Worm (Caenorhabditis elegans) whole organism, L3 larva: ENCODE measurements around the gene mlp-1.
A peak's percentile ranks its signal among the peaks of the same experiment; 100 is the strongest.

Source experiments
- ceh-82 ChIP-seq: fragments of 150-350 bp; optimal IDR thresholded peaks from 2 replicates; lab custom pipeline; 2014; ENCODE audit warnings: missing biosample characterization, missing genetic modification characterization
- mdl-1 ChIP-seq: fragments of 150-350 bp; optimal IDR thresholded peaks from 2 replicates; lab custom pipeline; 2014; ENCODE audit warnings: missing biosample characterization, missing genetic modification characterization
- nhr-12 ChIP-seq: fragments of 150-350 bp; optimal IDR thresholded peaks from 2 replicates; lab custom pipeline; 2014; ENCODE audit warnings: missing biosample characterization, missing genetic modification characterization
- nhr-76 ChIP-seq: fragments of 150-350 bp; sonication (generic microtip); optimal IDR thresholded peaks from 5 replicates; lab custom pipeline; 2014; ENCODE audit warnings: missing biosample characterization, missing genetic modification characterization
- pqm-1 ChIP-seq: fragments of 150-350 bp; optimal IDR thresholded peaks from 2 replicates; lab custom pipeline; 2017; ENCODE audit warnings: missing biosample characterization, missing genetic modification characterization, inconsistent platforms
- skn-1 ChIP-seq: fragments of 150-350 bp; optimal IDR thresholded peaks from 2 replicates; lab custom pipeline; 2014; ENCODE audit warnings: missing biosample characterization, missing genetic modification characterization
- unc-62 ChIP-seq: fragments of 150-350 bp; sonication (generic microtip); optimal IDR thresholded peaks from 4 replicates; lab custom pipeline; 2014; ENCODE audit warnings: missing biosample characterization, missing genetic modification reagents, missing genetic modification characterization
- zag-1 ChIP-seq: fragments of 150-350 bp; optimal IDR thresholded peaks from 2 replicates; lab custom pipeline; 2014; ENCODE audit warnings: missing biosample characterization, missing genetic modification characterization
- ztf-11 ChIP-seq: fragments of 150-350 bp; optimal IDR thresholded peaks from 2 replicates; lab custom pipeline; 2014; ENCODE audit warnings: missing biosample characterization, missing genetic modification characterization
- ztf-4 ChIP-seq: fragments of 150-350 bp; optimal IDR thresholded peaks from 2 replicates; lab custom pipeline; 2014; ENCODE audit warnings: missing biosample characterization, missing genetic modification characterization

ce11 chrIII:5950756-5951345 lies 24.0 kb downstream of the mlp-1 start:
- TF ChIP-seq ztf-11 (tag; lab: Kevin White, UChicago) (no peak), unc-62 (GFP tag; lab: Kevin White, UChicago) (no peak), nhr-76 (tag; lab: Kevin White, UChicago) (no peak), zag-1 (tag; lab: Kevin White, UChicago) (no peak), ztf-4 (tag; lab: Kevin White, UChicago) (no peak), nhr-12 (tag; lab: Kevin White, UChicago) (no peak), ceh-82 (no peak), mdl-1 (tag; lab: Kevin White, UChicago) (no peak), skn-1 (tag; lab: Kevin White, UChicago) (no peak), pqm-1 (tag; lab: Kevin White, UChicago) (peak; percentile 42)
